Worm (Caenorhabditis elegans): ENCODE results near the gene pst-1.
A peak's percentile ranks its signal among the peaks of the same experiment; 100 is the strongest.

ce11 chrV:5964658-5965178 lies 21.5 kb downstream of the pst-1 start:
- TF ChIP-seq daf-12 (tag; optimal IDR thresholded peaks at IDR 0.05), result no peak
- TF ChIP-seq Y75B8A.6 (GFP tag; IDR thresholded peaks at IDR 0.05), result no peak
- TF ChIP-seq unc-39 (tag; optimal IDR thresholded peaks at IDR 0.05), result no peak
- TF ChIP-seq dve-1 (tag; optimal IDR thresholded peaks at IDR 0.05; ENCODE audit: insufficient read depth), result no peak
- no peak for TF ChIP-seq mdt-29 (GFP tag; IDR thresholded peaks at IDR 0.05)
- TF ChIP-seq nhr-42 (GFP tag; IDR thresholded peaks at IDR 0.05), result no peak
- no peak for TF ChIP-seq ztf-11 (tag; optimal IDR thresholded peaks at IDR 0.05)
- TF ChIP-seq lin-29 (GFP tag; IDR thresholded peaks at IDR 0.05), result no peak
- TF ChIP-seq mep-1 (tag; optimal IDR thresholded peaks at IDR 0.05), result peak; percentile 23
